Worm (Caenorhabditis elegans): ENCODE data around the gene F59G1.8.

ce11 chrII:5863893-5864292, 42.5 kb upstream of the F59G1.8 start, which contains the start of gene tag-234:
- TF ChIP-seq ceh-36 (tag; optimal IDR thresholded peaks at IDR 0.05) = no peak
- TF ChIP-seq ama-1 (optimal IDR thresholded peaks at IDR 0.05) = no peak
